Worm (Caenorhabditis elegans) whole organism, late embryonic: Measurements from ENCODE around the gene srw-34.

ENCODE experiments used
- F13H6.1 ChIP-seq: sonication (generic microtip); optimal IDR thresholded peaks from 2 replicates; lab custom pipeline; 2016; ENCODE audit warnings: missing genetic modification characterization, missing compliant biosample characterization
- ama-1 ChIP-seq: fragments of 150-350 bp; optimal IDR thresholded peaks from 2 replicates; lab custom pipeline; 2014
- ceh-22 ChIP-seq: sonication (generic microtip); optimal IDR thresholded peaks from 2 replicates; lab custom pipeline; 2017; ENCODE audit warnings: missing biosample characterization, missing genetic modification characterization
- ceh-45 ChIP-seq: fragments of 200-800 bp; sonication (Bioruptor generic); IDR thresholded peaks from 2 replicates; pipeline ENCODE4 v1.3.6; 2022; ENCODE audit warnings: missing genetic modification reagents, missing genetic modification characterization, missing compliant biosample characterization
- ceh-9 ChIP-seq: sonication (generic microtip); optimal IDR thresholded peaks from 2 replicates; lab custom pipeline; 2016; ENCODE audit warnings: mild to moderate bottlenecking, missing genetic modification characterization, inconsistent platforms, missing compliant biosample characterization
- dve-1 ChIP-seq: sonication (generic microtip); optimal IDR thresholded peaks from 2 replicates; lab custom pipeline; 2017; ENCODE audit warnings: antibody characterized with exemption, mild to moderate bottlenecking, missing genetic modification characterization, missing compliant biosample characterization
- hlh-13 ChIP-seq: fragments of 200-800 bp; sonication (Bioruptor generic); optimal IDR thresholded peaks from 2 replicates; lab custom pipeline; 2018; ENCODE audit warnings: mild to moderate bottlenecking, missing genetic modification characterization, missing compliant biosample characterization
- hlh-30 ChIP-seq: sonication (generic microtip); optimal IDR thresholded peaks from 2 replicates; lab custom pipeline; 2017; ENCODE audit warnings: antibody characterized with exemption, missing genetic modification characterization, missing compliant biosample characterization; ENCODE audit not compliant: insufficient read depth
- nhr-11 ChIP-seq: fragments of 150-350 bp; optimal IDR thresholded peaks from 2 replicates; lab custom pipeline; 2014; ENCODE audit warnings: missing biosample characterization, missing genetic modification characterization
- pax-1 ChIP-seq: fragments of 150-350 bp; optimal IDR thresholded peaks from 2 replicates; lab custom pipeline; 2014; ENCODE audit warnings: missing biosample characterization, missing genetic modification characterization
- pha-4 ChIP-seq: fragments of 150-350 bp; optimal IDR thresholded peaks from 2 replicates; lab custom pipeline; 2018; ENCODE audit warnings: missing biosample characterization, missing genetic modification reagents, missing genetic modification characterization

DNA sequence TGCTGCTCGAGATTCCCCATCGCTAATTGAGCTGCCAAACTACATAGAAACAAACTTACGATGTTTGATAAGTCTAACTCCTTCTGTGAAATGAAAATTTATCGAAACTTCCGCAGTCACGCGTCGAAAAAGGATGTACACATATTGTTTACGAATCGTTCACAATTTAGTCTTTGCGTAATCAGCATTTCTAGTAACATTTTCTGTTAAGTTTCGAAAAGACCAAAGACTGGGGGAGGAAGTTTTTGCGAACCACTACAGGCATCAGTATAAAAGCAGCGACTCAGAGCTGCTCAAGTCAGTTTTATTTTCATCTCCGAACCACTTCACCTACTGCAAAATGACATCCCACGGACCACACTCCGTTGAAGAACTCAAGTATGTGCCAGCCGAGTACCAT lies 34.0 kb downstream of the srw-34 start, which contains the start of gene sqst-4:
- TF ChIP-seq dve-1 (tag; lab: Kevin White, UChicago) (no peak), nhr-11 (no peak), ceh-9 (tag; lab: Kevin White, UChicago) (no peak), pax-1 (tag; lab: Kevin White, UChicago) (no peak), ceh-45 (GFP tag; lab: Robert Waterston, UW) (no peak), ama-1 (no peak), pha-4 (tag; lab: Kevin White, UChicago) (no peak), F13H6.1 (tag; lab: Kevin White, UChicago) (no peak), hlh-30 (tag; lab: Kevin White, UChicago) (no peak), hlh-13 (GFP tag; lab: Kevin White, UChicago) (no peak), ceh-22 (tag; lab: Kevin White, UChicago) (no peak)
